Fruit fly (Drosophila melanogaster) whole organism: ENCODE measurements around the gene CG32264.

Experiments
- CG8478 ChIP-seq: fragments of >200 bp; optimal IDR thresholded peaks from 2 replicates; lab custom pipeline; 2018; ENCODE audit warnings: inconsistent platforms
- Dll ChIP-seq: fragments of >200 bp; optimal IDR thresholded peaks from 2 replicates; lab custom pipeline; 2017
- EcR ChIP-seq, 2 experiments: fragments of >200 bp; optimal IDR thresholded peaks; 2 replicates each; lab custom pipeline; 2017; ENCODE audit warnings: missing biosample characterization in 2 of 2, missing genetic modification characterization in 2 of 2, missing genetic modification reagents in 2 of 2
- pan ChIP-seq: fragments of >200 bp; optimal IDR thresholded peaks from 2 replicates; lab custom pipeline; 2017
- psq ChIP-seq: fragments of >200 bp; optimal IDR thresholded peaks from 2 replicates; lab custom pipeline; 2017
- usp ChIP-seq: fragments of >200 bp; optimal IDR thresholded peaks from 2 replicates; lab custom pipeline; 2017; ENCODE audit warnings: missing biosample characterization, missing genetic modification characterization, mixed read lengths

The CG32264 gene

DNA sequence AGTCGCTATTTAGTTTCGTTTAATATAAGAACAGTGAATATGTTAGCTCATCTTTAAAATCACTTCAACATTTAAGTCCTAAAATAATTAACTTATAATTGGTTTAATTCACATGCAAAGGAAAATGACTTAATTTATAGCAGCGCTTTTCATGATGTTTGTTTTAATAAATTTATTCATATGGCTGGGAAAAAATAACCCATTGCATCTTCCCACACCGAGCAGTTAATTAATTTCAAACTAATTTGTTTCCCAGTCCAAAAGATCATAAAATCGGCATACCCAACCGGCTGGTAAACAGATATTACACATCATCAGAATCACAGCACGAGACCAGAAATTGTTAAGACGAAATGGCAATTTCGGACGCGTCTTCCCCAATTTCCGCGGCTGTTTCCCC lies 35.4 kb downstream of the CG32264 start:
- TF ChIP-seq EcR (GFP tag; optimal IDR thresholded peaks at IDR 0.05; lab: Kevin White, UChicago) (no peak), usp (no peak), pan (lab: Kevin White, UChicago) (no peak), Dll (lab: Kevin White, UChicago) (no peak), psq (lab: Kevin White, UChicago) (no peak), CG8478 (lab: Kevin White, UChicago) (no peak)

DNA sequence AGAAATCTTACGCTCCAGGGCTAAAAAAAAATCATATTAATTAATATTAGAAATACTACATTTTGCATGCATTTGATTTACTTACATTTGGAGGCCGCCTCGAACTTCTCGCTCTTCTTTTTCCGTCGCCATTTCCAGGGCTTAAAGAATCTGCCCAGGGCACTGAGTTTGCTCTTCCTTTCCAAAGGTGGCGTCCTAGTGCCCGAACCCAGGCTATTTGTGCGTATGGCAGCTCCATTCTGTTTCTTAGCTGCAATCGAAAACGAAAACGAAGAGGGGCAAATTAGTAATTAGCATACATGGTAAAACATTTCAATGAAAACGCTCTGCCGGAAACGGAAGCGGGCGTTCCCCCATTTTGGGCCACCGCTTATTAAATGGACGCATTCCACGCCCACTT lies 37.1 kb downstream of the CG32264 start:
- TF ChIP-seq psq (lab: Kevin White, UChicago) (no peak), Dll (lab: Kevin White, UChicago) (no peak), CG8478 (lab: Kevin White, UChicago) (no peak), usp (no peak), pan (lab: Kevin White, UChicago) (no peak), EcR (GFP tag; optimal IDR thresholded peaks at IDR 0.05; lab: Kevin White, UChicago) (no peak)

DNA sequence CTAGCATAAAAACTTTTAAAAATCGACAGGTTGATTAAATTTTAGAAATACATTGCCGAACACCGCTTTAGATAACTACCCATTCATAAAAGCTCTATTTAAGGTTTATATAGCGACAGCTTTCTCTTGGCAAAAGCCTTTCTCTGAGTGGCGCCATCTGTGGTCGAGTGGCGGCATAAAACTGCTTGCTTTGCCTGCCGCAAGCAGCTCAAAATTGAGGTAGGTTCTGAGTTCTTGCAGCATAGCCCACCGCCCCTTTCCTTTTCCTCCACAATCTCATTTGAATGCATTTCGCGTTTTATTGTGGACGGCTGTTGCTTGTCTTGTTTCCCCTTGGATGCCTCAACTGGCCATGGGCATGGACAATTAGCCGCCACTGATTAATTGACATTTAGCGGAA lies 38.4 kb downstream of the CG32264 start:
- TF ChIP-seq usp: no peak
- TF ChIP-seq Dll (lab: Kevin White, UChicago): no peak
- no peak for TF ChIP-seq EcR (GFP tag; optimal IDR thresholded peaks at IDR 0.05; lab: Kevin White, UChicago)
- no peak for TF ChIP-seq psq (lab: Kevin White, UChicago)
- TF ChIP-seq pan (lab: Kevin White, UChicago): no peak
- TF ChIP-seq CG8478 (lab: Kevin White, UChicago): no peak

DNA sequence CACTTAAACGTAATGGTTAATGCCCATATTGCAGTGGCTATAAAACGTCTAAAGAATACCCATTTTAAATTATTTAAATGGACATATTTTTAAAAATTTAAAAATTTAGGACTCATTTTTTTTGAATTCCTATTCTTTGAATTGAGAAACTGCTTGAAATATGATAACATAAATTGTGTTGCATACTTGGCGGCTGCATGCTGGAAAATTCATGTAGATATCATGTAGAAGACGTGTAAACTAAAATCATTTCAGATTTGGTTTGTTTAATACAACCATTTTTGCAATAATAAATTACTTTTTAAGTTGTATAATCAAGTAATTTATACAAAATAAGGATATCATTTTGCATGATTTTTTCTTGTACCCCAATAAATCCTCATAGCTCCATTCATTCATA lies 39.6 kb downstream of the CG32264 start:
- TF ChIP-seq usp: no peak
- no peak for TF ChIP-seq Dll (lab: Kevin White, UChicago)
- no peak for TF ChIP-seq psq (lab: Kevin White, UChicago)
- no peak for TF ChIP-seq EcR (GFP tag; optimal IDR thresholded peaks at IDR 0.05; lab: Kevin White, UChicago)
- TF ChIP-seq CG8478 (lab: Kevin White, UChicago): no peak
- TF ChIP-seq pan (lab: Kevin White, UChicago): no peak

DNA sequence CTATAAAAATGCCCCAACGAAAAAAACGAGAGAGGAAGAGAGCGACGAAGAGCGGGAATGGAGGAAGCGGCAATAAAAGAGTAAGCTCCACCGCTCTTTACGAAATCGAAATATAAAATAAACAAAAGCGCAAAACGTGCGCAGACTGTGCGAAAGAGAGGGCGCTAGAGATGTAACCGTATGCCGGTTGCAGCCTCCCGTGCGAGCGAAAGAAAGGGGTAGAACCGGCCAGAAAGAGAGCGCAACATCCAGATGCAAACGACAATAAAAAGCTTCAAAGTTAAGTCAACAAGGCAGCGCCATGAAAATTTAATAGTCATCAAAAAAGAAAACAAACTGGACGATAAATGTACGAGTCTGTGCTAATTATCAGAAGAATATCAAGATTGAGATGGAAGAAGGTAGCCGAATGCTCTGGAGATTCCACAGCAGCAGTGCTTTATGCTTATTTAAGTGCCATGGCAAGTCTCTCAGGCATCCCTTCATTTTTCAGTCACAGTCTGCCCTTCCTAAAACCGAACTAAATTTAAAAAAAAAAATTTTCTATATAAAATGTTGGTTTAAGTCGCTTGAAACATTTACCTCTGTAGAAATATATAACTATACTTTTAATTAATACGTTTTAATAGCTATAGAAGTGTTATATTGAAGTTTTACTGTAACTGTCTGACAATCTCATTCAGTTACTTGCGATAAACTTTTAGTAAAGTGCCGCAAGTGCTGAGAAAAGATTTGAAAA lies 40.3 kb downstream of the CG32264 start:
- TF ChIP-seq psq (lab: Kevin White, UChicago) (peak; percentile 5), pan (lab: Kevin White, UChicago) (no peak), EcR (GFP tag; optimal IDR thresholded peaks at IDR 0.05; lab: Kevin White, UChicago) (no peak), CG8478 (lab: Kevin White, UChicago) (peak; percentile 55), usp (no peak), Dll (lab: Kevin White, UChicago) (no peak)

DNA sequence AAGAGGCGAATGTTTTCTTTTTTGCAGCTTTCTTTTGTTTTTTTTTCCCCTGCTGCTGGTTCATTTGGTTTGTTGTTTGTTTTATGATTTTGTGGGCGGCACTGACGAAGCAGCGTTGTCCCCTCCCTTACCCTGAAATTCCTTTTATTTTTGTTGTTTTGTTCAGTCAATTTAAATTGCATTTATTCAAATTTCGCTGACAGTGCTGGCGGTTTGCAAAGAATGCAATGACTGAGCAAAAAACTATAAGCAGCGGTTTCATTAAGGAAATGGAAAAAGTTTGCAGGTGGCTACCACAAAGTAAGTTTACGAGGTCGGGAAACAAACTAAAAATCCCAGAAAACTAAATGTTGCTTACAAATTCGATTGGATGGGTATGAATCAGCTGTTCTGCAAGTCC lies 41.9 kb downstream of the CG32264 start:
- TF ChIP-seq Dll (lab: Kevin White, UChicago): no peak
- TF ChIP-seq CG8478 (lab: Kevin White, UChicago): no peak
- TF ChIP-seq pan (lab: Kevin White, UChicago): no peak
- TF ChIP-seq EcR (GFP tag; optimal IDR thresholded peaks at IDR 0.05; lab: Kevin White, UChicago): no peak
- no peak for TF ChIP-seq psq (lab: Kevin White, UChicago)
- no peak for TF ChIP-seq usp

DNA sequence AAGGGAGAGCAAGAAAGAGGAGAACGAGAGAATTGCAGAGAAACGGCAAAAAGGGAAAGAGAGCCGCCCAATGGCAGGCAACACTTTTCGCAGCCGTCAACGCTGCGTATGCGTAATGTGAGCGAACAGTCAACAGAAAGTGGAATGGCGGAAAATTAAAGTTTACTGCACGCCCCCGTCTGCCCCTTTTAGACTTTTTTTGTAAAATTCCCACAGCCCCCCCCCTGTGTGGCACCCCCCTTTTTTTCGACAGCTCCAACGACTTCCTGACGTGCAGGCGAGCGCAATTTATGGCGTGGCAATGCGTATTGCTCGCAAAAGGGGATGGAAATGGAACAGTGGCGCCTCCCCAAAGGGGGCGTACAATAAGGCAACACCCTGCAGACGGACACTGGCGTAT lies 42.9 kb downstream of the CG32264 start:
- no peak for TF ChIP-seq pan (lab: Kevin White, UChicago)
- no peak for TF ChIP-seq psq (lab: Kevin White, UChicago)
- TF ChIP-seq CG8478 (lab: Kevin White, UChicago): no peak
- no peak for TF ChIP-seq Dll (lab: Kevin White, UChicago)
- TF ChIP-seq usp: no peak
- no peak for TF ChIP-seq EcR (GFP tag; optimal IDR thresholded peaks at IDR 0.05; lab: Kevin White, UChicago)

DNA sequence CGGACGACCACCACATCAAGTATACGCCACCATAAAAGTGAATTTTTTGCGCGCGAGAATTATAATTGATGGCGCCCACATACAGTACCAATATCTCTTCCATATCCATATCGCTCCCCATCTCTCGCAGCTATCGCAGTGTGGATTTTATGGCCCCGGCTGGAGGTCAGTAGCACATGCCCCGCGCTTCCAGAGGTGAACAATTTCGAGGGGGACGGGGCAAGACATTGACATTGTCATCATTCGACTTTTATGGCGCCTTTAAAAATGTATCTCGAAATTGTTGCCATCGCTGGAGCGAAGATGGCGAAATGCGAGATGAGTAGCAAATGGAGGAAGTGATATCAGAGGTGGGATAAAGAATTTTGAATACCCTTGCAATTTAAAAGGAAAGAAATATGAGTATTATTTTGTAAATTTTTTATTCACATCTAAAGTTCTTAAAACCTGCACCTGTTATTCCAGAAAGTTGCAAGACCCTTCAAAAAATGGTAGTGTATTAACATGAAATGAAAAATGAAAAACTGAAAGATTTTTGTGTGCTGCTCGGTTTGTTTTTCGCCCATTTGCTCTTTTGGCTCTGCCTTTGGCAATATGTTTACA lies 45.8 kb downstream of the CG32264 start:
- TF ChIP-seq usp (no peak), CG8478 (lab: Kevin White, UChicago) (no peak), Dll (lab: Kevin White, UChicago) (no peak), psq (lab: Kevin White, UChicago) (no peak), pan (lab: Kevin White, UChicago) (no peak)

DNA sequence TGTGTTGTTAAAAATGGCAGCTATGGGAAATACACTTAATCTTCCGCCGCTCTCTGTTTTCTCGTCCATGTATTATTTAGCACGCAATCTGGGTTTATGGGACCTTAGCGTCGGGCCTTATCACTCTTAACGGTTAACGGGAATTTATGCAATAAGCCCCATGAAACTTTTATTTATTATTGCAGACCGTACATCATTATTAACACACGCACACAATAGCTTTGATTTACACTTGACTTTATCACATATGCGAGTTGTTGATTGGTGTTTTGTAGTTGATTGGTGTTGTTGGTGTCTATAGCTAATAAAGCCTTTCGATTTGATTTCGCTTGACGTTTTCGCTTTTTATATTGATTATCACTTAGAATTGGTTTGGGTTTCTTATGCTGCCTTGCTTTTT lies 47.7 kb downstream of the CG32264 start:
- TF ChIP-seq psq (lab: Kevin White, UChicago) (no peak), EcR (GFP tag; optimal IDR thresholded peaks at IDR 0.05; lab: Kevin White, UChicago) (no peak), CG8478 (lab: Kevin White, UChicago) (no peak), Dll (lab: Kevin White, UChicago) (no peak), usp (no peak), pan (lab: Kevin White, UChicago) (no peak)

DNA sequence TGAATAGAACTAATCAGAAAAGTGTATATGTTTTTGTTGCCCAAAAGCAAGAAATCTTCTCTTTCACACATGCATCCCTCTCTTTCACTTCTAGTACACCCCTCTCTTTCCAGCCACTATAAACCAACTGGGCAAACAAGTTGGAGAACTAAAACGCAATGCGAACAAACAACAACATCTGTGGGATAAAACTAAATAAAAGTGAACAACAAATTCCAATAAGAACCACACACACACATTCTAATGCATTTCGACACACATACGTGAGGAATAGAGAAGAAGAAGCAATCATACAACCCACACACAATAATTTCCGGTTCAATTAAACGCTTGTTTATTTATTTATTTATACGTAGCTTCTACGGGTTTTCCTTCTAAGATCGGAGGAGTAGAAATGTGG lies 50.5 kb downstream of the CG32264 start:
- TF ChIP-seq usp (no peak), EcR (GFP tag; optimal IDR thresholded peaks at IDR 0.05; lab: Kevin White, UChicago) (no peak), Dll (lab: Kevin White, UChicago) (no peak), psq (lab: Kevin White, UChicago) (no peak), pan (lab: Kevin White, UChicago) (no peak), CG8478 (lab: Kevin White, UChicago) (no peak)

DNA sequence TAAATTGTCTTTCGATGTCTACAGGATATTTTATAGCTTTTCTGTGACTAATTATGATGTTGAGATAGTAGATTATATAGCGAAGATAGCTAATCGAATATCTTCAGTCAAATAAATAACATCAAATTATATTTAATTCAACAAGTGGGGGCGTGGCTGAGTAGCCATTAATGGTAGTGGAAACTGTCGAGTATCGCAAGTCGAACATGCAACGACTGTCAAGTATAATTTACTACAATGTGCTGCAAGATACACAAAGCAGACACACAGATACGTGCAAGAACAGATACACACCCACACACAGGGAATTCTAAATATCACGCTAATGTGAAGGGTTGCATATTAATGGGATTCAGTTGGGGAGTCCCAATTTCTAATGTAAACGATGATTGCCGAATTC lies 51.2 kb downstream of the CG32264 start, which contains the start of gene ppk27:
Gene ppk27 (minus strand): TSS at position 101 of the 400 bp plus-strand sequence.
- TF ChIP-seq psq (lab: Kevin White, UChicago) (no peak), EcR (GFP tag; optimal IDR thresholded peaks at IDR 0.05; lab: Kevin White, UChicago) (no peak), Dll (lab: Kevin White, UChicago) (no peak), CG8478 (lab: Kevin White, UChicago) (no peak), pan (lab: Kevin White, UChicago) (no peak)
